Worm (Caenorhabditis elegans) whole organism, L2 larva: ENCODE data around the gene B0432.9.

ENCODE experiments used
- C34F6.9 ChIP-seq: fragments of 150-350 bp; optimal IDR thresholded peaks from 2 replicates; lab custom pipeline; 2014; ENCODE audit warnings: missing biosample characterization, missing genetic modification characterization
- ZK546.5 ChIP-seq: sonication (generic microtip); optimal IDR thresholded peaks from 2 replicates; lab custom pipeline; 2017; ENCODE audit warnings: missing biosample characterization, missing genetic modification characterization
- alr-1 ChIP-seq: fragments of 150-350 bp; optimal IDR thresholded peaks from 2 replicates; lab custom pipeline; 2014; ENCODE audit warnings: missing biosample characterization, missing genetic modification characterization
- aly-2 ChIP-seq: fragments of 150-350 bp; optimal IDR thresholded peaks from 2 replicates; lab custom pipeline; 2014; ENCODE audit warnings: missing biosample characterization, missing genetic modification characterization
- ama-1 ChIP-seq: fragments of 150-350 bp; optimal IDR thresholded peaks from 2 replicates; lab custom pipeline; 2018; ENCODE audit warnings: inconsistent platforms
- blmp-1 ChIP-seq: sonication (generic microtip); optimal IDR thresholded peaks from 2 replicates; lab custom pipeline; 2017; ENCODE audit warnings: missing genetic modification characterization, mild to moderate bottlenecking, missing compliant biosample characterization, antibody characterized with exemption, moderate library complexity; ENCODE audit not compliant: insufficient read depth
- ceh-16 ChIP-seq: fragments of 150-350 bp; optimal IDR thresholded peaks from 2 replicates; lab custom pipeline; 2014; ENCODE audit warnings: missing biosample characterization, missing genetic modification characterization
- crh-2 ChIP-seq: sonication (generic microtip); optimal IDR thresholded peaks from 2 replicates; lab custom pipeline; 2017; ENCODE audit warnings: missing biosample characterization, missing genetic modification characterization
- dmd-4 ChIP-seq: sonication (generic microtip); optimal IDR thresholded peaks from 2 replicates; lab custom pipeline; 2017; ENCODE audit warnings: missing biosample characterization, missing genetic modification characterization
- egl-27 ChIP-seq: sonication (generic microtip); optimal IDR thresholded peaks from 3 replicates; lab custom pipeline; 2017; ENCODE audit warnings: missing biosample characterization, missing genetic modification reagents, missing genetic modification characterization
- fos-1 ChIP-seq: fragments of 150-350 bp; optimal IDR thresholded peaks from 2 replicates; lab custom pipeline; 2014; ENCODE audit warnings: missing biosample characterization, missing genetic modification characterization
- gmeb-1 ChIP-seq: fragments of 150-350 bp; optimal IDR thresholded peaks from 2 replicates; lab custom pipeline; 2014; ENCODE audit warnings: missing biosample characterization, missing genetic modification characterization
- lin-11 ChIP-seq: fragments of 150-350 bp; sonication (generic microtip); optimal IDR thresholded peaks from 2 replicates; lab custom pipeline; 2014; ENCODE audit warnings: missing biosample characterization, missing genetic modification characterization, inconsistent platforms, mixed read lengths
- lin-39 ChIP-seq: fragments of 150-350 bp; optimal IDR thresholded peaks from 2 replicates; lab custom pipeline; 2014; ENCODE audit warnings: missing biosample characterization, missing genetic modification reagents, missing genetic modification characterization
- lsy-2 ChIP-seq, 2 experiments: fragments of 150-350 bp in 1 of 2; sonication (generic microtip) in 1 of 2; optimal IDR thresholded peaks; 2 replicates each; lab custom pipeline; 2014 to 2017; ENCODE audit warnings: missing biosample characterization in 2 of 2, missing genetic modification characterization in 2 of 2
- mab-5 ChIP-seq: fragments of 150-350 bp; optimal IDR thresholded peaks from 2 replicates; lab custom pipeline; 2014; ENCODE audit warnings: missing biosample characterization, missing genetic modification characterization
- mbf-1 ChIP-seq: sonication (generic microtip); optimal IDR thresholded peaks from 2 replicates; lab custom pipeline; 2017; ENCODE audit warnings: missing biosample characterization, missing genetic modification characterization
- mdl-1 ChIP-seq, 2 experiments: fragments of 150-350 bp in 1 of 2; sonication (generic microtip) in 1 of 2; optimal IDR thresholded peaks; 2 replicates each; lab custom pipeline; 2017; ENCODE audit warnings: missing biosample characterization in 2 of 2, missing genetic modification characterization in 2 of 2
- nhr-10 ChIP-seq: sonication (generic microtip); optimal IDR thresholded peaks from 2 replicates; lab custom pipeline; 2017; ENCODE audit warnings: missing biosample characterization, missing genetic modification characterization
- nhr-11 ChIP-seq: fragments of 150-350 bp; optimal IDR thresholded peaks from 2 replicates; lab custom pipeline; 2014; ENCODE audit warnings: missing biosample characterization, missing genetic modification characterization
- nhr-12 ChIP-seq: fragments of 150-350 bp; optimal IDR thresholded peaks from 2 replicates; lab custom pipeline; 2014; ENCODE audit warnings: missing biosample characterization, missing genetic modification characterization
- nhr-129 ChIP-seq: fragments of 150-350 bp; optimal IDR thresholded peaks from 2 replicates; lab custom pipeline; 2014; ENCODE audit warnings: missing biosample characterization, missing genetic modification characterization
- nhr-21 ChIP-seq: fragments of 150-350 bp; optimal IDR thresholded peaks from 2 replicates; lab custom pipeline; 2014; ENCODE audit warnings: missing biosample characterization, missing genetic modification characterization
- nhr-23 ChIP-seq: fragments of 150-350 bp; optimal IDR thresholded peaks from 2 replicates; lab custom pipeline; 2014; ENCODE audit warnings: missing biosample characterization, missing genetic modification reagents, missing genetic modification characterization
- nhr-237 ChIP-seq: fragments of 150-350 bp; optimal IDR thresholded peaks from 2 replicates; lab custom pipeline; 2014; ENCODE audit warnings: missing biosample characterization, missing genetic modification characterization
- nhr-77 ChIP-seq: fragments of 150-350 bp; optimal IDR thresholded peaks from 2 replicates; lab custom pipeline; 2014; ENCODE audit warnings: missing biosample characterization, missing genetic modification characterization
- sem-4 ChIP-seq: fragments of 150-350 bp; optimal IDR thresholded peaks from 2 replicates; lab custom pipeline; 2014; ENCODE audit warnings: missing biosample characterization, missing genetic modification reagents, missing genetic modification characterization
- skn-1 ChIP-seq: sonication (generic microtip); optimal IDR thresholded peaks from 2 replicates; lab custom pipeline; 2017; ENCODE audit warnings: missing biosample characterization, missing genetic modification characterization
- sma-3 ChIP-seq: sonication (generic microtip); optimal IDR thresholded peaks from 2 replicates; lab custom pipeline; 2016; ENCODE audit warnings: missing genetic modification reagents, missing genetic modification characterization, missing compliant biosample characterization
- sma-9 ChIP-seq, 2 experiments: fragments of 150-350 bp in 1 of 2; sonication (generic microtip) in 1 of 2; optimal IDR thresholded peaks; 2 replicates each; lab custom pipeline; 2014 to 2016; ENCODE audit warnings: missing genetic modification characterization in 2 of 2, mild to moderate bottlenecking in 1 of 2, missing biosample characterization in 1 of 2, missing compliant biosample characterization in 1 of 2, missing genetic modification reagents in 1 of 2, moderate library complexity in 1 of 2
- snpc-4 ChIP-seq: fragments of 150-350 bp; optimal IDR thresholded peaks from 2 replicates; lab custom pipeline; 2014; ENCODE audit warnings: missing biosample characterization, missing genetic modification characterization
- unc-39 ChIP-seq: fragments of 150-350 bp; optimal IDR thresholded peaks from 2 replicates; lab custom pipeline; 2014; ENCODE audit warnings: missing biosample characterization, missing genetic modification characterization
- unc-62 ChIP-seq: fragments of 150-350 bp; optimal IDR thresholded peaks from 2 replicates; lab custom pipeline; 2014; ENCODE audit warnings: missing biosample characterization, missing genetic modification reagents, missing genetic modification characterization
- ztf-11 ChIP-seq: sonication (generic microtip); optimal IDR thresholded peaks from 2 replicates; lab custom pipeline; 2017; ENCODE audit warnings: missing biosample characterization, missing genetic modification characterization
- ztf-4 ChIP-seq: fragments of 150-350 bp; optimal IDR thresholded peaks from 2 replicates; lab custom pipeline; 2014; ENCODE audit warnings: missing biosample characterization, missing genetic modification characterization

B0432.9 gene

ce11 chrII:323048-323776 is 39.7 kb upstream of the B0432.9 start, which contains the start of gene K01A2.10 (continued):
- TF ChIP-seq ztf-4 (tag; lab: Kevin White, UChicago) (peak; percentile 14), aly-2 (tag; lab: Kevin White, UChicago) (no peak), ZK546.5 (no peak), mab-5 (tag; lab: Kevin White, UChicago) (peak; percentile 36), mdl-1 (tag; optimal IDR thresholded peaks at IDR 0.05; lab: Kevin White, UChicago) (no peak), nhr-11 (tag; lab: Kevin White, UChicago) (no peak)

ce11 chrII:321183-321582 is 37.7 kb upstream of the B0432.9 start:
- no peak for TF ChIP-seq lin-39
- no peak for TF ChIP-seq ztf-4 (tag; lab: Kevin White, UChicago)
- no peak for TF ChIP-seq nhr-77
- no peak for TF ChIP-seq nhr-11 (tag; lab: Kevin White, UChicago)
- no peak for TF ChIP-seq mbf-1
- TF ChIP-seq aly-2 (tag; lab: Kevin White, UChicago): no peak
- no peak for TF ChIP-seq mab-5 (tag; lab: Kevin White, UChicago)
- no peak for TF ChIP-seq sem-4 (tag; lab: Kevin White, UChicago)
- TF ChIP-seq egl-27: no peak
- no peak for TF ChIP-seq lsy-2 (tag; optimal IDR thresholded peaks at IDR 0.05; lab: Kevin White, UChicago)
- no peak for TF ChIP-seq nhr-12 (tag; lab: Kevin White, UChicago)
- no peak for TF ChIP-seq ama-1 (lab: Kevin White, UChicago)
- TF ChIP-seq C34F6.9 (tag; lab: Kevin White, UChicago): no peak
- no peak for TF ChIP-seq nhr-129 (tag; lab: Kevin White, UChicago)
- TF ChIP-seq ztf-11 (tag; lab: Kevin White, UChicago): no peak
- TF ChIP-seq alr-1 (tag; lab: Kevin White, UChicago): no peak
- TF ChIP-seq skn-1 (tag; lab: Kevin White, UChicago): no peak
- TF ChIP-seq lin-11 (tag; lab: Kevin White, UChicago): no peak
- no peak for TF ChIP-seq snpc-4 (tag; lab: Kevin White, UChicago)
- no peak for TF ChIP-seq dmd-4
- TF ChIP-seq, all 48 proteins: peak for 0

ce11 chrII:320783-321182 is 37.3 kb upstream of the B0432.9 start:
- no peak for TF ChIP-seq unc-39 (tag; lab: Kevin White, UChicago)
- TF ChIP-seq nhr-10 (tag; lab: Kevin White, UChicago): no peak
- no peak for TF ChIP-seq nhr-21 (tag; lab: Kevin White, UChicago)
- TF ChIP-seq blmp-1 (tag; lab: Kevin White, UChicago): no peak
- TF ChIP-seq sem-4 (tag; lab: Kevin White, UChicago): no peak
- no peak for TF ChIP-seq nhr-237 (tag; lab: Kevin White, UChicago)
- no peak for TF ChIP-seq ztf-11 (tag; lab: Kevin White, UChicago)
- TF ChIP-seq dmd-4: no peak
- TF ChIP-seq aly-2 (tag; lab: Kevin White, UChicago): no peak

- peak; percentile 1 for TF ChIP-seq gmeb-1 (tag; lab: Kevin White, UChicago)
- TF ChIP-seq C34F6.9 (tag; lab: Kevin White, UChicago): no peak
- TF ChIP-seq ama-1 (lab: Kevin White, UChicago): peak; percentile 74
- TF ChIP-seq skn-1 (tag; lab: Kevin White, UChicago): no peak
- no peak for TF ChIP-seq sma-3
Observed at ce11 chrII:319459-319858, 36.0 kb upstream of the B0432.9 start, which contains the start of gene far-7. Gene far-7, plus strand, starts transcription at chrII:319789.

ce11 chrII:313540-313939 is 30.0 kb upstream of the B0432.9 start:
- TF ChIP-seq lin-39 (no peak), mbf-1 (no peak), ceh-16 (tag; lab: Kevin White, UChicago) (peak; percentile 12), ama-1 (lab: Kevin White, UChicago) (no peak), nhr-23 (tag; lab: Kevin White, UChicago) (no peak), aly-2 (tag; lab: Kevin White, UChicago) (no peak), sma-9 (GFP tag; optimal IDR thresholded peaks at IDR 0.05; lab: Kevin White, UChicago) (peak; percentile 1), sma-9 (tag; optimal IDR thresholded peaks at IDR 0.05; lab: Kevin White, UChicago) (no peak), nhr-129 (tag; lab: Kevin White, UChicago) (peak; percentile 32), crh-2 (tag; lab: Kevin White, UChicago) (no peak), fos-1 (tag; lab: Kevin White, UChicago) (no peak), dmd-4 (no peak), unc-62 (GFP tag; lab: Kevin White, UChicago) (no peak)
